Fruit fly (Drosophila melanogaster): ENCODE measurements around the gene CG7394.
A peak's percentile ranks its signal among the peaks of the same experiment; 100 is the strongest.

Gene CG7394

dm6 chr3L:11561946-11562760 lies at the start of gene CG7394, which contains the start of gene Mob2:
CG7394 (plus strand) TSS chr3L:11561996.
Mob2 (minus strand) TSS chr3L:11562233.
- TF ChIP-seq jim (GFP tag; optimal IDR thresholded peaks at IDR 0.05) (no peak), Rel (GFP tag; optimal IDR thresholded peaks at IDR 0.05) (peak; percentile 47), Rel (tag; optimal IDR thresholded peaks at IDR 0.05) (peak; percentile 88), Hr83 (GFP tag; optimal IDR thresholded peaks at IDR 0.05; ENCODE audit: poor library complexity, severe bottlenecking) (peak; percentile 43), dmrt93B (GFP tag; optimal IDR thresholded peaks at IDR 0.05) (peak; percentile 63), Dif (GFP tag; optimal IDR thresholded peaks at IDR 0.05; ENCODE audit: partially characterized antibody) (no peak), sv (GFP tag; optimal IDR thresholded peaks at IDR 0.05) (peak; percentile 87), Hnf4 (GFP tag; optimal IDR thresholded peaks at IDR 0.05) (peak; percentile 88), woc (GFP tag; optimal IDR thresholded peaks at IDR 0.05) (peak; percentile 86), sage (GFP tag; optimal IDR thresholded peaks at IDR 0.05) (peak; percentile 81), Sp1 (GFP tag; optimal IDR thresholded peaks at IDR 0.05) (peak; percentile 88), foxo (GFP tag; optimal IDR thresholded peaks at IDR 0.05) (peak; percentile 23 to 92), CG32264 (GFP tag; optimal IDR thresholded peaks at IDR 0.05) (peak; percentile 73), dl (GFP tag; optimal IDR thresholded peaks at IDR 0.05; ENCODE audit: insufficient read depth in 1 of 2, partially characterized antibody in 2 of 2) (no peak), ey (GFP tag; optimal IDR thresholded peaks at IDR 0.05) (peak; percentile 90), Myc (optimal IDR thresholded peaks at IDR 0.05) (no peak), pan (optimal IDR thresholded peaks at IDR 0.05) (peak; percentile 65), tai (GFP tag; optimal IDR thresholded peaks at IDR 0.05) (peak; percentile 95), Dfd (GFP tag; optimal IDR thresholded peaks at IDR 0.05) (no peak), Hr78 (GFP tag; optimal IDR thresholded peaks at IDR 0.05) (no peak), fru (GFP tag; optimal IDR thresholded peaks at IDR 0.05) (peak; percentile 88), h (GFP tag; optimal IDR thresholded peaks at IDR 0.05) (peak; percentile 94), usp (GFP tag; optimal IDR thresholded peaks at IDR 0.05) (no peak), br (GFP tag; optimal IDR thresholded peaks at IDR 0.05) (peak; percentile 84), HLH106 (tag; optimal IDR thresholded peaks at IDR 0.05) (peak; percentile 87), rgr (GFP tag; optimal IDR thresholded peaks at IDR 0.05) (peak; percentile 96), Jra (GFP tag; optimal IDR thresholded peaks at IDR 0.05) (peak; percentile 80), psq (GFP tag; optimal IDR thresholded peaks at IDR 0.05) (peak; percentile 88), N (GFP tag; optimal IDR thresholded peaks at IDR 0.05) (peak; percentile 2), Abd-B (GFP tag; optimal IDR thresholded peaks at IDR 0.05) (no peak), brk (GFP tag; optimal IDR thresholded peaks at IDR 0.05) (peak; percentile 97), lola (GFP tag; optimal IDR thresholded peaks at IDR 0.05) (no peak), CrebA (GFP tag; optimal IDR thresholded peaks at IDR 0.05; ENCODE audit: borderline replicate concordance) (peak; percentile 22), GATAd (GFP tag; optimal IDR thresholded peaks at IDR 0.05) (peak; percentile 82), Vsx2 (GFP tag; optimal IDR thresholded peaks at IDR 0.05; ENCODE audit: partially characterized antibody) (no peak), OdsH (GFP tag; optimal IDR thresholded peaks at IDR 0.05) (peak; percentile 94), dsf (GFP tag; optimal IDR thresholded peaks at IDR 0.05; ENCODE audit: borderline replicate concordance) (peak; percentile 91), CG9705 (GFP tag; optimal IDR thresholded peaks at IDR 0.05) (peak; percentile 86), Mio (GFP tag; optimal IDR thresholded peaks at IDR 0.05) (no peak)

- peak; percentile 9 for TF ChIP-seq Dfd (GFP tag; optimal IDR thresholded peaks at IDR 0.05)
Observed at dm6 chr3L:11512375-11513096, 49.3 kb upstream of the CG7394 start.

Measured in whole organism, wandering third instar larva.